Fruit fly (Drosophila melanogaster): ENCODE data around the gene RpS5a.

The RpS5a gene

dm6 chrX:17150660-17151059 is 2.6 kb upstream of the RpS5a start:
- TF ChIP-seq kay (GFP tag; optimal IDR thresholded peaks at IDR 0.05), result no peak
- TF ChIP-seq sens (GFP tag), result peak; percentile 48
- no peak for TF ChIP-seq Lhr (GFP tag; optimal IDR thresholded peaks at IDR 0.05)
- no peak for TF ChIP-seq nerfin-2 (GFP tag; IDR thresholded peaks at IDR 0.05; ENCODE audit: partially characterized antibody)

dm6 chrX:17149652-17150266 is 1.7 kb upstream of the RpS5a start:
- TF ChIP-seq CG11085 (GFP tag; IDR thresholded peaks at IDR 0.05), result no peak
- TF ChIP-seq unpg (GFP tag; optimal IDR thresholded peaks at IDR 0.05), result no peak
- no peak for TF ChIP-seq Abd-B (GFP tag; optimal IDR thresholded peaks at IDR 0.05)
- no peak for TF ChIP-seq NC2α (GFP tag; optimal IDR thresholded peaks at IDR 0.05)
- no peak for TF ChIP-seq NK7.1 (GFP tag; optimal IDR thresholded peaks at IDR 0.05)
- no peak for TF ChIP-seq Rfx (GFP tag; IDR thresholded peaks at IDR 0.05)
- TF ChIP-seq CG10462 (GFP tag; optimal IDR thresholded peaks at IDR 0.05), result no peak
- TF ChIP-seq MBD-R2 (GFP tag; IDR thresholded peaks at IDR 0.05), result 0 out of 2 replicates have a peak, but pooled peaks have one; percentile 23
- peak; percentile 33 for TF ChIP-seq sens (GFP tag)
- TF ChIP-seq fu2 (GFP tag; optimal IDR thresholded peaks at IDR 0.05), result no peak
- no peak for TF ChIP-seq disco-r (GFP tag; optimal IDR thresholded peaks at IDR 0.05)
- TF ChIP-seq ham (GFP tag; IDR thresholded peaks at IDR 0.05), result no peak
- no peak for TF ChIP-seq repo (GFP tag; optimal IDR thresholded peaks at IDR 0.05)
- no peak for TF ChIP-seq CG33557 (GFP tag; optimal IDR thresholded peaks at IDR 0.05)
- no peak for TF ChIP-seq Dek (tag; optimal IDR thresholded peaks at IDR 0.05)
- TF ChIP-seq CG16813 (GFP tag; IDR thresholded peaks at IDR 0.05; ENCODE audit: partially characterized antibody), result peak; percentile 34; the same call in 1 of the 3 replicates
- no peak for TF ChIP-seq seq (GFP tag; IDR thresholded peaks at IDR 0.05)
- no peak for TF ChIP-seq B-H1 (GFP tag; IDR thresholded peaks at IDR 0.05)
- TF ChIP-seq CG6765 (GFP tag; optimal IDR thresholded peaks at IDR 0.05), result no peak
- no peak for TF ChIP-seq Hsf (GFP tag; optimal IDR thresholded peaks at IDR 0.05)
- TF ChIP-seq CG2712 (tag; optimal IDR thresholded peaks at IDR 0.05), result no peak
- no peak for TF ChIP-seq Scr (GFP tag; IDR thresholded peaks at IDR 0.05; ENCODE audit: partially characterized antibody)
- peak; percentile 25 for TF ChIP-seq cwo (GFP tag; optimal IDR thresholded peaks at IDR 0.05)
- TF ChIP-seq zfh2 (GFP tag; optimal IDR thresholded peaks at IDR 0.05), result no peak
- TF ChIP-seq CG11695 (GFP tag; IDR thresholded peaks at IDR 0.05), result no peak
- TF ChIP-seq Six4 (GFP tag; optimal IDR thresholded peaks at IDR 0.05), result no peak
- TF ChIP-seq abd-A (tag; optimal IDR thresholded peaks at IDR 0.05), result no peak
- no peak for TF ChIP-seq sob (GFP tag; IDR thresholded peaks at IDR 0.05)
- TF ChIP-seq Ptx1 (GFP tag; IDR thresholded peaks at IDR 0.05), result no peak
- TF ChIP-seq mld (GFP tag; IDR thresholded peaks at IDR 0.05; ENCODE audit: partially characterized antibody), result no peak
- no peak for TF ChIP-seq bowl (GFP tag; IDR thresholded peaks at IDR 0.05)
- no peak for TF ChIP-seq hb (GFP tag; IDR thresholded peaks at IDR 0.05; ENCODE audit: partially characterized antibody)
- TF ChIP-seq CG30431 (GFP tag; optimal IDR thresholded peaks at IDR 0.05), result no peak
- TF ChIP-seq knrl (GFP tag; IDR thresholded peaks at IDR 0.05; ENCODE audit: partially characterized antibody), result no peak
- no peak for TF ChIP-seq Mrtf (GFP tag; IDR thresholded peaks at IDR 0.05)
- TF ChIP-seq CG7556 (GFP tag; optimal IDR thresholded peaks at IDR 0.05), result no peak
- no peak for TF ChIP-seq CoRest (tag; optimal IDR thresholded peaks at IDR 0.05)
- no peak for TF ChIP-seq croc (GFP tag; conservative IDR thresholded peaks at IDR 0.05)
- no peak for TF ChIP-seq CG10321 (GFP tag; IDR thresholded peaks at IDR 0.05)
- no peak for TF ChIP-seq CG18262 (tag; optimal IDR thresholded peaks at IDR 0.05)
- no peak for TF ChIP-seq CG13894 (tag; optimal IDR thresholded peaks at IDR 0.05)
- no peak for TF ChIP-seq Xbp1 (GFP tag; optimal IDR thresholded peaks at IDR 0.05)
- TF ChIP-seq CG7839 (tag; optimal IDR thresholded peaks at IDR 0.05), result no peak
- TF ChIP-seq Hr39 (optimal IDR thresholded peaks at IDR 0.05), result peak; percentile 79
- peak; percentile 93 for TF ChIP-seq nom (GFP tag; optimal IDR thresholded peaks at IDR 0.05)
- peak; percentile 74 for TF ChIP-seq Med (GFP tag)

All from whole organism, embryonic.